Fruit fly (Drosophila melanogaster) whole organism, embryonic: ENCODE data around the gene CG33791.
A peak's percentile ranks its signal among the peaks of the same experiment; 100 is the strongest.

Experiments
- Atf-2 ChIP-seq: fragments of 200-800 bp; sonication (Bioruptor generic); optimal IDR thresholded peaks from 2 replicates; lab custom pipeline; 2016; ENCODE audit warnings: missing biosample characterization, missing genetic modification characterization
- Atf3 ChIP-seq: fragments of 200-800 bp; sonication (Bioruptor generic); optimal IDR thresholded peaks from 3 replicates; lab custom pipeline; 2016; ENCODE audit warnings: missing biosample characterization, missing genetic modification characterization
- B-H1 ChIP-seq: fragments of 200-800 bp; sonication (Bioruptor generic); IDR thresholded peaks from 3 replicates; pipeline ENCODE4 v1.3.6; 2022; ENCODE audit warnings: missing biosample characterization, missing genetic modification characterization
- B-H2 ChIP-seq: fragments of 200-800 bp; sonication (Bioruptor generic); optimal IDR thresholded peaks from 2 replicates; lab custom pipeline; 2018; ENCODE audit warnings: missing biosample characterization, mild to moderate bottlenecking, missing genetic modification characterization
- CG10366 ChIP-seq: fragments of 200-800 bp; sonication (Bioruptor generic); IDR thresholded peaks from 2 replicates; pipeline ENCODE4 v1.3.6; 2022; ENCODE audit warnings: missing biosample characterization, missing genetic modification characterization
- CG10462 ChIP-seq: fragments of 200-800 bp; sonication (Bioruptor generic); optimal IDR thresholded peaks from 2 replicates; lab custom pipeline; 2016; ENCODE audit warnings: missing biosample characterization, missing genetic modification characterization
- CG10654 ChIP-seq: fragments of 200-800 bp; sonication (Bioruptor generic); optimal IDR thresholded peaks from 2 replicates; lab custom pipeline; 2016; ENCODE audit warnings: missing biosample characterization, missing genetic modification characterization
- CG11247 ChIP-seq: fragments of 200-800 bp; sonication (Bioruptor generic); IDR thresholded peaks from 2 replicates; pipeline ENCODE4 v1.3.6; 2022; ENCODE audit warnings: missing biosample characterization, missing genetic modification characterization
- CG14667 ChIP-seq: fragments of 200-800 bp; sonication (Bioruptor generic); IDR thresholded peaks from 2 replicates; pipeline ENCODE4 v1.3.6; 2022; ENCODE audit warnings: missing biosample characterization, missing genetic modification characterization
- CG14965 ChIP-seq: fragments of 200-800 bp; sonication (Bioruptor generic); optimal IDR thresholded peaks from 2 replicates; lab custom pipeline; 2016; ENCODE audit warnings: missing biosample characterization, missing genetic modification characterization, borderline replicate concordance
- CG15696 ChIP-seq: fragments of 200-800 bp; sonication (Bioruptor generic); optimal IDR thresholded peaks from 2 replicates; lab custom pipeline; 2019; ENCODE audit warnings: missing biosample characterization, mild to moderate bottlenecking, missing genetic modification characterization, moderate library complexity
- CG1603 ChIP-seq: fragments of 200-800 bp; sonication (Bioruptor generic); optimal IDR thresholded peaks from 2 replicates; lab custom pipeline; 2019; ENCODE audit warnings: missing biosample characterization, mild to moderate bottlenecking, missing genetic modification characterization, moderate library complexity
- CG16779 ChIP-seq: fragments of 200-800 bp; sonication (Bioruptor generic); IDR thresholded peaks from 2 replicates; pipeline ENCODE4 v1.3.6; 2022; ENCODE audit warnings: missing biosample characterization, missing genetic modification characterization
- CG17568 ChIP-seq: fragments of 200-800 bp; sonication (Bioruptor generic); optimal IDR thresholded peaks from 2 replicates; lab custom pipeline; 2018; ENCODE audit warnings: missing biosample characterization, mild to moderate bottlenecking, missing genetic modification characterization, moderate library complexity
- CG18476 ChIP-seq: fragments of 200-800 bp; sonication (Bioruptor generic); optimal IDR thresholded peaks from 2 replicates; lab custom pipeline; 2016; ENCODE audit warnings: missing biosample characterization, mild to moderate bottlenecking, missing genetic modification characterization
- CG2678 ChIP-seq: fragments of 200-800 bp; sonication (Bioruptor generic); optimal IDR thresholded peaks from 3 replicates; lab custom pipeline; 2019; ENCODE audit warnings: missing biosample characterization, mild to moderate bottlenecking, missing genetic modification characterization, moderate library complexity
- CG2889 ChIP-seq: fragments of 200-800 bp; sonication (Bioruptor generic); IDR thresholded peaks from 3 replicates; pipeline ENCODE4 v1.3.6; 2022; ENCODE audit warnings: missing biosample characterization, missing genetic modification characterization
- CG32767 ChIP-seq: fragments of 200-800 bp; sonication (Bioruptor generic); IDR thresholded peaks from 2 replicates; pipeline ENCODE4 v1.3.6; 2022; ENCODE audit warnings: missing biosample characterization, missing genetic modification characterization
- CG33213 ChIP-seq: fragments of 200-800 bp; sonication (Bioruptor generic); optimal IDR thresholded peaks from 3 replicates; lab custom pipeline; 2016; ENCODE audit warnings: missing biosample characterization, missing genetic modification characterization
- CG5245 ChIP-seq: fragments of 200-800 bp; sonication (Bioruptor generic); optimal IDR thresholded peaks from 3 replicates; lab custom pipeline; 2016; ENCODE audit warnings: missing biosample characterization, missing genetic modification characterization
- CG6175 ChIP-seq: fragments of 200-800 bp; sonication (Bioruptor generic); IDR thresholded peaks from 3 replicates; pipeline ENCODE4 v1.3.6; 2022; ENCODE audit warnings: missing biosample characterization, missing genetic modification characterization
- CG7357 ChIP-seq: fragments of 200-800 bp; sonication (Bioruptor generic); IDR thresholded peaks from 3 replicates; pipeline ENCODE4 v1.3.6; 2022; ENCODE audit warnings: missing biosample characterization, missing genetic modification characterization
- CG7745 ChIP-seq: fragments of 200-800 bp; sonication (Bioruptor generic); optimal IDR thresholded peaks from 2 replicates; lab custom pipeline; 2018; ENCODE audit warnings: missing biosample characterization, mild to moderate bottlenecking, missing genetic modification characterization, moderate library complexity
- CG7987 ChIP-seq: fragments of 200-800 bp; sonication (Bioruptor generic); optimal IDR thresholded peaks from 2 replicates; lab custom pipeline; 2018; ENCODE audit warnings: missing biosample characterization, mild to moderate bottlenecking, missing genetic modification characterization, moderate library complexity
- CG8388 ChIP-seq: fragments of 200-800 bp; sonication (Bioruptor generic); optimal IDR thresholded peaks from 2 replicates; lab custom pipeline; 2019; ENCODE audit warnings: missing biosample characterization, mild to moderate bottlenecking, missing genetic modification characterization, moderate library complexity
- CG8478 ChIP-seq: fragments of >200 bp; optimal IDR thresholded peaks from 2 replicates; lab custom pipeline; 2018
- Deaf1 ChIP-seq: fragments of 200-800 bp; optimal IDR thresholded peaks from 3 replicates; lab custom pipeline; 2019; ENCODE audit warnings: missing biosample characterization, mild to moderate bottlenecking, missing genetic modification characterization, moderate library complexity
- Dref ChIP-seq: fragments of 200-800 bp; sonication (Bioruptor generic); IDR thresholded peaks from 2 replicates; pipeline ENCODE4 v1.3.6; 2022; ENCODE audit warnings: missing biosample characterization, missing genetic modification characterization
- Fer1 ChIP-seq: fragments of 200-800 bp; sonication (Bioruptor generic); optimal IDR thresholded peaks from 2 replicates; lab custom pipeline; 2017; ENCODE audit warnings: missing biosample characterization, mild to moderate bottlenecking, missing genetic modification characterization
- H2.0 ChIP-seq: fragments of 200-800 bp; sonication (Bioruptor generic); IDR thresholded peaks from 2 replicates; pipeline ENCODE4 v1.3.6; 2022; ENCODE audit warnings: missing biosample characterization, missing genetic modification characterization
- Hr78 ChIP-seq, 2 experiments: fragments of 200-800 bp in 1 of 2; fragments of >200 bp in 1 of 2; sonication (Bioruptor generic) in 1 of 2; optimal IDR thresholded peaks; 2 replicates each; lab custom pipeline; 2017 to 2019; ENCODE audit warnings: missing biosample characterization in 2 of 2, missing genetic modification characterization in 2 of 2, mild to moderate bottlenecking in 1 of 2, moderate library complexity in 1 of 2
- Scr ChIP-seq: fragments of 200-800 bp; sonication (Bioruptor generic); IDR thresholded peaks from 2 replicates; pipeline ENCODE4 v1.3.6; 2022; ENCODE audit warnings: missing biosample characterization, missing genetic modification characterization; ENCODE audit not compliant: partially characterized antibody
- TFAM ChIP-seq: fragments of 200-800 bp; sonication (Bioruptor generic); optimal IDR thresholded peaks from 2 replicates; lab custom pipeline; 2017; ENCODE audit warnings: missing biosample characterization, missing genetic modification characterization, inconsistent platforms
- amos ChIP-seq: fragments of 200-800 bp; sonication (Bioruptor generic); IDR thresholded peaks from 2 replicates; pipeline ENCODE4 v1.3.6; 2022; ENCODE audit warnings: missing biosample characterization, missing genetic modification characterization; ENCODE audit not compliant: partially characterized antibody
- bigmax ChIP-seq: fragments of 200-800 bp; sonication (Bioruptor generic); optimal IDR thresholded peaks from 2 replicates; lab custom pipeline; 2018; ENCODE audit warnings: missing biosample characterization, mild to moderate bottlenecking, missing genetic modification characterization
- bsh ChIP-seq, 2 experiments: fragments of 200-800 bp; sonication (Bioruptor generic); optimal IDR thresholded peaks; 2 replicates each; lab custom pipeline; 2017 to 2018; ENCODE audit warnings: mild to moderate bottlenecking in 2 of 2, missing biosample characterization in 2 of 2, missing genetic modification characterization in 2 of 2, moderate library complexity in 1 of 2
- btn ChIP-seq: fragments of 200-800 bp; sonication (Bioruptor generic); optimal IDR thresholded peaks from 2 replicates; lab custom pipeline; 2016; ENCODE audit warnings: missing biosample characterization, missing genetic modification characterization
- crol ChIP-seq: fragments of 200-800 bp; sonication (Bioruptor generic); IDR thresholded peaks from 2 replicates; pipeline ENCODE4 v1.3.6; 2022; ENCODE audit warnings: missing biosample characterization, missing genetic modification characterization
- dati ChIP-seq: fragments of 200-800 bp; sonication (Bioruptor generic); IDR thresholded peaks from 2 replicates; pipeline ENCODE4 v1.3.6; 2022; ENCODE audit warnings: missing biosample characterization, missing genetic modification characterization
- exex ChIP-seq: fragments of 200-800 bp; sonication (Bioruptor generic); optimal IDR thresholded peaks from 4 replicates; lab custom pipeline; 2018; ENCODE audit warnings: missing biosample characterization, mild to moderate bottlenecking, missing genetic modification characterization, moderate library complexity
- fd102C ChIP-seq: fragments of 200-800 bp; sonication (Bioruptor generic); optimal IDR thresholded peaks from 2 replicates; lab custom pipeline; 2018; ENCODE audit warnings: missing biosample characterization, mild to moderate bottlenecking, missing genetic modification characterization, moderate library complexity
- fd3F ChIP-seq: fragments of 200-800 bp; sonication (Bioruptor generic); optimal IDR thresholded peaks from 2 replicates; lab custom pipeline; 2018; ENCODE audit warnings: missing biosample characterization, mild to moderate bottlenecking, missing genetic modification characterization, moderate library complexity
- gfzf ChIP-seq: fragments of 200-800 bp; sonication (Bioruptor generic); optimal IDR thresholded peaks from 2 replicates; lab custom pipeline; 2016; ENCODE audit warnings: missing biosample characterization, mild to moderate bottlenecking, missing genetic modification characterization, moderate library complexity
- hth ChIP-seq: fragments of >200 bp; optimal IDR thresholded peaks from 2 replicates; lab custom pipeline; 2017; ENCODE audit warnings: inconsistent platforms
- inv ChIP-seq: fragments of 200-800 bp; sonication (Bioruptor generic); IDR thresholded peaks from 2 replicates; pipeline ENCODE4 v1.3.6; 2022; ENCODE audit warnings: missing biosample characterization, missing genetic modification characterization; ENCODE audit not compliant: partially characterized antibody
- maf-S ChIP-seq: fragments of 200-800 bp; sonication (Bioruptor generic); optimal IDR thresholded peaks from 2 replicates; lab custom pipeline; 2016; ENCODE audit warnings: missing biosample characterization, missing genetic modification characterization
- pros ChIP-seq: fragments of 200-800 bp; sonication (Bioruptor generic); optimal IDR thresholded peaks from 3 replicates; lab custom pipeline; 2019; ENCODE audit warnings: missing biosample characterization, mild to moderate bottlenecking, missing genetic modification characterization, moderate library complexity
- sna ChIP-seq: fragments of 200-800 bp; sonication (Bioruptor generic); IDR thresholded peaks from 2 replicates; pipeline ENCODE4 v1.3.6; 2022; ENCODE audit warnings: missing biosample characterization, missing genetic modification characterization; ENCODE audit not compliant: partially characterized antibody
- twi ChIP-seq: fragments of 200-800 bp; optimal IDR thresholded peaks from 2 replicates; lab custom pipeline; 2019; ENCODE audit warnings: missing biosample characterization, mild to moderate bottlenecking, missing genetic modification characterization, moderate library complexity
- wek ChIP-seq: fragments of 200-800 bp; sonication (Bioruptor generic); optimal IDR thresholded peaks from 3 replicates; lab custom pipeline; 2018; ENCODE audit warnings: missing biosample characterization, mild to moderate bottlenecking, missing genetic modification characterization, moderate library complexity

The CG33791 gene

dm6 chr3L:1558178-1558788 is 44.5 kb upstream of the CG33791 start, which contains the start of the genes Pex10 and CG12099 (continued):
- TF ChIP-seq CG10654 (GFP tag; lab: Kevin White, UChicago) (peak; percentile 87), exex (tag; lab: Kevin White, UChicago) (no peak), CG33213 (peak; percentile 59), CG7357 (GFP tag; lab: Robert Waterston, UW) (peak; percentile 80), dati (GFP tag; lab: Robert Waterston, UW) (0 out of 2 replicates have a peak, but pooled peaks have one; percentile 48), crol (GFP tag; lab: Robert Waterston, UW) (0 out of 2 replicates have a peak, but pooled peaks have one; percentile 32), CG2889 (GFP tag; lab: Robert Waterston, UW) (peak; percentile 79), Scr (GFP tag; lab: Robert Waterston, UW) (peak; percentile 97), CG8478 (lab: Kevin White, UChicago) (no peak), Fer1 (GFP tag; lab: Kevin White, UChicago) (peak; percentile 80), Atf-2 (no peak), hth (lab: Kevin White, UChicago) (no peak), B-H2 (peak; percentile 91), CG17568 (GFP tag; lab: Kevin White, UChicago) (no peak), CG8388 (GFP tag; lab: Kevin White, UChicago) (peak; percentile 85), gfzf (GFP tag; lab: Kevin White, UChicago) (no peak), CG18476 (GFP tag; lab: Kevin White, UChicago) (peak; percentile 84), CG14667 (GFP tag; lab: Robert Waterston, UW) (peak; percentile 87), CG7987 (peak; percentile 76), twi (tag; lab: Kevin White, UChicago) (peak; percentile 83), fd102C (GFP tag; lab: Kevin White, UChicago) (peak; percentile 49), TFAM (GFP tag; lab: Kevin White, UChicago) (no peak), sna (GFP tag; lab: Robert Waterston, UW) (peak; percentile 95), CG7745 (tag; lab: Kevin White, UChicago) (no peak), Atf3 (GFP tag; lab: Kevin White, UChicago) (peak; percentile 65), CG6175 (peak; percentile 84), Dref (GFP tag; lab: Robert Waterston, UW) (peak; percentile 52), CG10366 (GFP tag; lab: Robert Waterston, UW) (peak; percentile 92), btn (GFP tag; lab: Kevin White, UChicago) (no peak), Hr78 (GFP tag; optimal IDR thresholded peaks at IDR 0.05; lab: Kevin White, UChicago) (no peak), CG14965 (no peak), fd3F (GFP tag; lab: Kevin White, UChicago) (peak; percentile 82), CG16779 (GFP tag; lab: Robert Waterston, UW) (peak; percentile 83), CG2678 (tag; lab: Kevin White, UChicago) (peak; percentile 86), CG32767 (GFP tag; lab: Robert Waterston, UW) (peak; percentile 84), amos (GFP tag; lab: Robert Waterston, UW) (peak; percentile 89), CG15696 (tag; lab: Kevin White, UChicago) (peak; percentile 91), CG5245 (peak; percentile 56), Deaf1 (no peak), pros (GFP tag; lab: Kevin White, UChicago) (peak; percentile 32), inv (GFP tag; lab: Robert Waterston, UW) (peak; percentile 90), wek (no peak), CG1603 (peak; percentile 80), CG10462 (peak; percentile 73), B-H1 (GFP tag; lab: Robert Waterston, UW) (peak; percentile 84), H2.0 (GFP tag; lab: Robert Waterston, UW) (peak; percentile 91), bsh (GFP tag; optimal IDR thresholded peaks at IDR 0.05; lab: Kevin White, UChicago) (peak in 1 of 2 experiments; percentile 81), maf-S (GFP tag; lab: Kevin White, UChicago) (peak; percentile 72), bigmax (GFP tag; lab: Kevin White, UChicago) (no peak), CG11247 (GFP tag; lab: Robert Waterston, UW) (peak; percentile 91)
